Fruit fly (Drosophila melanogaster) whole organism, embryonic: ENCODE data around the gene DEF8.

Source experiments
- BEAF-32 ChIP-seq: fragments of 200-800 bp; sonication (Bioruptor generic); optimal IDR thresholded peaks from 3 replicates; lab custom pipeline; 2017; ENCODE audit warnings: missing biosample characterization, missing genetic modification characterization, mild to moderate bottlenecking, moderate library complexity, missing genetic modification reagents
- CG10543 ChIP-seq: fragments of 200-800 bp; sonication (Bioruptor generic); optimal IDR thresholded peaks from 3 replicates; lab custom pipeline; 2017; ENCODE audit warnings: missing biosample characterization, mild to moderate bottlenecking, missing genetic modification characterization, moderate library complexity
- CG11085 ChIP-seq: fragments of 200-800 bp; sonication (Bioruptor generic); IDR thresholded peaks from 2 replicates; pipeline ENCODE4 v1.3.6; 2022; ENCODE audit warnings: missing biosample characterization, missing genetic modification characterization
- CG11247 ChIP-seq: fragments of 200-800 bp; sonication (Bioruptor generic); IDR thresholded peaks from 2 replicates; pipeline ENCODE4 v1.3.6; 2022; ENCODE audit warnings: missing biosample characterization, missing genetic modification characterization
- CG11504 ChIP-seq: fragments of 200-800 bp; sonication (Bioruptor generic); optimal IDR thresholded peaks from 3 replicates; lab custom pipeline; 2019; ENCODE audit warnings: missing biosample characterization, mild to moderate bottlenecking, missing genetic modification characterization, moderate library complexity
- CG12299 ChIP-seq: fragments of 200-800 bp; sonication (Bioruptor generic); optimal IDR thresholded peaks from 2 replicates; lab custom pipeline; 2018; ENCODE audit warnings: missing biosample characterization, mild to moderate bottlenecking, missing genetic modification characterization
- CG13123 ChIP-seq: fragments of 200-800 bp; sonication (Bioruptor generic); optimal IDR thresholded peaks from 2 replicates; lab custom pipeline; 2016; ENCODE audit warnings: missing biosample characterization, missing genetic modification characterization
- CG14710 ChIP-seq: fragments of 200-800 bp; sonication (Bioruptor generic); optimal IDR thresholded peaks from 3 replicates; lab custom pipeline; 2019; ENCODE audit warnings: missing biosample characterization, mild to moderate bottlenecking, missing genetic modification characterization, moderate library complexity
- CG15011 ChIP-seq: fragments of 200-800 bp; sonication (Bioruptor generic); optimal IDR thresholded peaks from 3 replicates; lab custom pipeline; 2018; ENCODE audit warnings: missing biosample characterization, mild to moderate bottlenecking, missing genetic modification characterization
- CG15514 ChIP-seq: fragments of 200-800 bp; sonication (Bioruptor generic); optimal IDR thresholded peaks from 3 replicates; lab custom pipeline; 2017; ENCODE audit warnings: missing biosample characterization, missing genetic modification characterization, mild to moderate bottlenecking, moderate library complexity, missing genetic modification reagents
- CG16863 ChIP-seq: fragments of 200-800 bp; sonication (Bioruptor generic); optimal IDR thresholded peaks from 3 replicates; lab custom pipeline; 2016; ENCODE audit warnings: missing biosample characterization, missing genetic modification characterization
- CG17568 ChIP-seq: fragments of 200-800 bp; sonication (Bioruptor generic); optimal IDR thresholded peaks from 2 replicates; lab custom pipeline; 2018; ENCODE audit warnings: missing biosample characterization, mild to moderate bottlenecking, missing genetic modification characterization, moderate library complexity
- CG2129 ChIP-seq: fragments of 200-800 bp; sonication (Bioruptor generic); IDR thresholded peaks from 2 replicates; pipeline ENCODE4 v1.3.6; 2022; ENCODE audit warnings: missing biosample characterization, missing genetic modification characterization; ENCODE audit not compliant: partially characterized antibody
- CG2875 ChIP-seq: fragments of 200-800 bp; sonication (Bioruptor generic); optimal IDR thresholded peaks from 2 replicates; lab custom pipeline; 2017; ENCODE audit warnings: missing biosample characterization, mild to moderate bottlenecking, missing genetic modification characterization, missing genetic modification reagents
- CG31441 ChIP-seq: fragments of 200-800 bp; sonication (Bioruptor generic); IDR thresholded peaks from 2 replicates; pipeline ENCODE4 v1.3.6; 2022; ENCODE audit warnings: missing biosample characterization, missing genetic modification characterization
- CG32532 ChIP-seq: fragments of 200-800 bp; sonication (Bioruptor generic); IDR thresholded peaks from 2 replicates; pipeline ENCODE4 v1.3.6; 2022; ENCODE audit warnings: missing biosample characterization, missing genetic modification characterization
- CG4730 ChIP-seq: fragments of 200-800 bp; sonication (Bioruptor generic); IDR thresholded peaks from 2 replicates; pipeline ENCODE4 v1.3.6; 2022; ENCODE audit warnings: missing biosample characterization, missing genetic modification characterization
- CG6813 ChIP-seq: fragments of 200-800 bp; sonication (Bioruptor generic); optimal IDR thresholded peaks from 2 replicates; lab custom pipeline; 2017; ENCODE audit warnings: missing biosample characterization, missing genetic modification characterization, mild to moderate bottlenecking, moderate library complexity, missing genetic modification reagents
- CrebB ChIP-seq: fragments of 200-800 bp; sonication (Bioruptor generic); optimal IDR thresholded peaks from 3 replicates; lab custom pipeline; 2018; ENCODE audit warnings: missing biosample characterization, mild to moderate bottlenecking, missing genetic modification characterization
- Dip3 ChIP-seq: fragments of 200-800 bp; sonication (Bioruptor generic); optimal IDR thresholded peaks from 3 replicates; lab custom pipeline; 2016; ENCODE audit warnings: missing biosample characterization, missing genetic modification characterization
- Dp ChIP-seq: fragments of 200-800 bp; sonication (Bioruptor generic); optimal IDR thresholded peaks from 2 replicates; lab custom pipeline; 2018; ENCODE audit warnings: missing biosample characterization, mild to moderate bottlenecking, missing genetic modification characterization, moderate library complexity
- HLH4C ChIP-seq: fragments of 200-800 bp; sonication (Bioruptor generic); IDR thresholded peaks from 3 replicates; pipeline ENCODE4 v1.3.6; 2022; ENCODE audit warnings: missing biosample characterization, missing genetic modification characterization; ENCODE audit not compliant: partially characterized antibody
- HLHmδ ChIP-seq: fragments of 200-800 bp; sonication (Bioruptor generic); optimal IDR thresholded peaks from 2 replicates; lab custom pipeline; 2018; ENCODE audit warnings: missing biosample characterization, mild to moderate bottlenecking, missing genetic modification characterization, moderate library complexity
- Hr51 ChIP-seq, 2 experiments: fragments of 200-800 bp; sonication (Bioruptor generic); optimal IDR thresholded peaks; 2 replicates in 1 of 2; 3 replicates in 1 of 2; lab custom pipeline; 2016 to 2018; ENCODE audit warnings: missing biosample characterization in 2 of 2, missing genetic modification characterization in 2 of 2, mild to moderate bottlenecking in 1 of 2, moderate library complexity in 1 of 2
- Jarid2 ChIP-seq: fragments of 200-800 bp; sonication (Bioruptor generic); optimal IDR thresholded peaks from 3 replicates; lab custom pipeline; 2017; ENCODE audit warnings: mild to moderate bottlenecking, missing biosample characterization, missing genetic modification reagents, missing genetic modification characterization
- MESR4 ChIP-seq: fragments of 200-800 bp; sonication (Bioruptor generic); optimal IDR thresholded peaks from 2 replicates; lab custom pipeline; 2018; ENCODE audit warnings: missing biosample characterization, mild to moderate bottlenecking, missing genetic modification characterization, moderate library complexity
- Mad ChIP-seq: fragments of 200-800 bp; sonication (Bioruptor generic); optimal IDR thresholded peaks from 2 replicates; lab custom pipeline; 2016; ENCODE audit warnings: missing biosample characterization, missing genetic modification characterization
- Max ChIP-seq: fragments of 200-800 bp; sonication (Bioruptor generic); optimal IDR thresholded peaks from 2 replicates; lab custom pipeline; 2016; ENCODE audit warnings: missing biosample characterization, mild to moderate bottlenecking, missing genetic modification characterization
- PHDP ChIP-seq: fragments of 200-800 bp; sonication (Bioruptor generic); optimal IDR thresholded peaks from 3 replicates; lab custom pipeline; 2018; ENCODE audit warnings: missing biosample characterization, mild to moderate bottlenecking, missing genetic modification characterization, moderate library complexity
- Taf1 ChIP-seq: fragments of 200-800 bp; sonication (Bioruptor generic); IDR thresholded peaks from 2 replicates; pipeline ENCODE4 v1.3.6; 2022; ENCODE audit warnings: missing biosample characterization, missing genetic modification characterization
- Xrp1 ChIP-seq: fragments of 200-800 bp; sonication (Bioruptor generic); IDR thresholded peaks from 2 replicates; pipeline ENCODE4 v1.3.6; 2022; ENCODE audit warnings: missing biosample characterization, missing genetic modification characterization
- ash1 ChIP-seq: fragments of 200-800 bp; sonication (Bioruptor generic); optimal IDR thresholded peaks from 2 replicates; lab custom pipeline; 2018; ENCODE audit warnings: missing biosample characterization, mild to moderate bottlenecking, missing genetic modification characterization
- az2 ChIP-seq: fragments of 200-800 bp; sonication (Bioruptor generic); optimal IDR thresholded peaks from 3 replicates; lab custom pipeline; 2016; ENCODE audit warnings: missing biosample characterization, missing genetic modification characterization
- bigmax ChIP-seq: fragments of 200-800 bp; sonication (Bioruptor generic); optimal IDR thresholded peaks from 2 replicates; lab custom pipeline; 2018; ENCODE audit warnings: missing biosample characterization, mild to moderate bottlenecking, missing genetic modification characterization
- chn ChIP-seq: fragments of 200-800 bp; sonication (Bioruptor generic); optimal IDR thresholded peaks from 2 replicates; lab custom pipeline; 2016; ENCODE audit warnings: missing biosample characterization, missing genetic modification characterization
- da ChIP-seq: fragments of 200-800 bp; sonication (Bioruptor generic); optimal IDR thresholded peaks from 2 replicates; lab custom pipeline; 2016; ENCODE audit warnings: missing biosample characterization, missing genetic modification characterization
- gfzf ChIP-seq: fragments of 200-800 bp; sonication (Bioruptor generic); optimal IDR thresholded peaks from 2 replicates; lab custom pipeline; 2016; ENCODE audit warnings: missing biosample characterization, mild to moderate bottlenecking, missing genetic modification characterization, moderate library complexity
- gro ChIP-seq: fragments of 200-800 bp; sonication (Bioruptor generic); optimal IDR thresholded peaks from 2 replicates; lab custom pipeline; 2016; ENCODE audit warnings: missing biosample characterization, missing genetic modification characterization
- hbn ChIP-seq: fragments of 200-800 bp; sonication (Bioruptor generic); IDR thresholded peaks from 2 replicates; pipeline ENCODE4 v1.3.6; 2022; ENCODE audit warnings: missing biosample characterization, missing genetic modification characterization; ENCODE audit not compliant: partially characterized antibody
- her ChIP-seq: fragments of 200-800 bp; sonication (Bioruptor generic); optimal IDR thresholded peaks from 2 replicates; lab custom pipeline; 2016; ENCODE audit warnings: missing biosample characterization, missing genetic modification characterization
- lov ChIP-seq, 2 experiments: fragments of 200-800 bp in 1 of 2; fragments of >200 bp in 1 of 2; sonication (Bioruptor generic) in 1 of 2; IDR thresholded peaks in 1 of 2; optimal IDR thresholded peaks in 1 of 2; 2 replicates in 1 of 2; 3 replicates in 1 of 2; pipeline versions ENCODE4 v1.3.6 to Lab custom; 2017 to 2022; ENCODE audit warnings: missing biosample characterization in 1 of 2, missing genetic modification characterization in 1 of 2
- otp ChIP-seq: fragments of 200-800 bp; sonication (Bioruptor generic); IDR thresholded peaks from 3 replicates; pipeline ENCODE4, ENCODE4 v1.3.6; 2022; ENCODE audit warnings: missing biosample characterization, missing genetic modification characterization
- pros ChIP-seq: fragments of 200-800 bp; sonication (Bioruptor generic); optimal IDR thresholded peaks from 3 replicates; lab custom pipeline; 2019; ENCODE audit warnings: missing biosample characterization, mild to moderate bottlenecking, missing genetic modification characterization, moderate library complexity
- psq ChIP-seq: fragments of 200-800 bp; sonication (Bioruptor generic); optimal IDR thresholded peaks from 2 replicates; lab custom pipeline; 2017; ENCODE audit warnings: missing biosample characterization, missing genetic modification characterization
- repo ChIP-seq: fragments of 200-800 bp; sonication (Bioruptor generic); optimal IDR thresholded peaks from 2 replicates; lab custom pipeline; 2016; ENCODE audit warnings: missing biosample characterization, missing genetic modification characterization
- sd ChIP-seq: fragments of 200-800 bp; sonication (Bioruptor generic); optimal IDR thresholded peaks from 3 replicates; lab custom pipeline; 2018; ENCODE audit warnings: missing biosample characterization, mild to moderate bottlenecking, missing genetic modification characterization, moderate library complexity
- sna ChIP-seq: fragments of 200-800 bp; sonication (Bioruptor generic); IDR thresholded peaks from 2 replicates; pipeline ENCODE4 v1.3.6; 2022; ENCODE audit warnings: missing biosample characterization, missing genetic modification characterization; ENCODE audit not compliant: partially characterized antibody
- sr ChIP-seq: fragments of 200-800 bp; sonication (Bioruptor generic); IDR thresholded peaks from 3 replicates; pipeline ENCODE4 v1.3.6; 2022; ENCODE audit warnings: missing biosample characterization, missing genetic modification characterization
- tgo ChIP-seq: fragments of 200-800 bp; sonication (Bioruptor generic); IDR thresholded peaks from 3 replicates; pipeline ENCODE4 v1.3.6; 2022; ENCODE audit warnings: missing biosample characterization, missing genetic modification characterization

Gene DEF8

DNA sequence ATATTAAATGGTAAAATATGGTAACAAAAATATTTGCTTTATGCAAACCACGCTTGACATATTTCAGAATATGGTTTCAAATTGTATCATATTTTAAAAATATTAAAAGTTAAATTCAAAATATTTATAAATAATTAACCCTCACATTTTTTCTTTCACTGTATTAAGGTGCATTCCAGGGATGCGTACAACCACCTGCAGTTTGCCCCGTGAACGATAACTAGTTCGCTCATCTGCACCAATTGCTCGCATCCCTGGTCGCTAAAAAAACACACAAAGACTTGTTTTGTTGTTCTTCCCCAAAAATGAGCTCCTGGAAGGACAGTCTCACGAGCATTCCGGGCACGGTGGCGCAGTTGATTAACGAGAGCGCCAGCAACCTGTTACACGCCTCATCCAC, at the start of gene DEF8 (continued):
- TF ChIP-seq her (GFP tag; lab: Kevin White, UChicago): peak; percentile 29
- TF ChIP-seq CG2129: no peak
- TF ChIP-seq CG11504 (tag; lab: Kevin White, UChicago): peak; percentile 92
- TF ChIP-seq CG10543 (GFP tag; lab: Kevin White, UChicago): peak; percentile 40
- TF ChIP-seq Xrp1 (GFP tag; lab: Robert Waterston, UW): peak; percentile 94
- TF ChIP-seq CG16863 (GFP tag; lab: Kevin White, UChicago): peak; percentile 45
- peak; percentile 64 for TF ChIP-seq Mad (GFP tag; lab: Kevin White, UChicago)
- TF ChIP-seq sna: no peak
- no peak for TF ChIP-seq gfzf (GFP tag; lab: Kevin White, UChicago)
- TF ChIP-seq Dip3 (GFP tag; lab: Kevin White, UChicago): peak; percentile 34
- TF ChIP-seq CG14710 (tag; lab: Kevin White, UChicago): peak; percentile 92
- no peak for TF ChIP-seq CG17568 (GFP tag; lab: Kevin White, UChicago)
- peak; percentile 62 for TF ChIP-seq CG11247 (GFP tag; lab: Robert Waterston, UW)
- TF ChIP-seq HLHmδ (GFP tag; lab: Kevin White, UChicago): no peak
- TF ChIP-seq gro (GFP tag; lab: Kevin White, UChicago): peak; percentile 36
- peak; percentile 66; the same call in 1 of the 2 replicates for TF ChIP-seq Taf1 (GFP tag; lab: Robert Waterston, UW)
- peak; percentile 78 for TF ChIP-seq CG12299
- peak; percentile 85 for TF ChIP-seq CG32532
- TF ChIP-seq tgo (GFP tag; lab: Robert Waterston, UW): peak; percentile 74
- peak; percentile 65; the same call in 1 of the 3 replicates for TF ChIP-seq otp (GFP tag; lab: Robert Waterston, UW)
- TF ChIP-seq BEAF-32 (GFP tag; lab: Kevin White, UChicago): peak; percentile 39
- TF ChIP-seq lov (optimal IDR thresholded peaks at IDR 0.05; lab: Kevin White, UChicago): no peak
- peak; percentile 64; the same call in 2 of the 3 replicates for TF ChIP-seq lov (GFP tag; IDR thresholded peaks at IDR 0.05; lab: Robert Waterston, UW)
- no peak for TF ChIP-seq repo (GFP tag; lab: Kevin White, UChicago)
- peak; percentile 79 for TF ChIP-seq az2 (GFP tag; lab: Kevin White, UChicago)
- TF ChIP-seq MESR4 (GFP tag; lab: Kevin White, UChicago): peak; percentile 99
- TF ChIP-seq CG31441 (GFP tag; lab: Robert Waterston, UW): peak; percentile 90
- peak; percentile 93 for TF ChIP-seq sd (tag; lab: Kevin White, UChicago)
- peak; percentile 67 for TF ChIP-seq CG11085 (GFP tag; lab: Robert Waterston, UW)
- TF ChIP-seq Max (GFP tag; lab: Kevin White, UChicago): peak; percentile 76
- TF ChIP-seq CG6813 (GFP tag; lab: Kevin White, UChicago): peak; percentile 73
- TF ChIP-seq ash1 (GFP tag; lab: Kevin White, UChicago): peak; percentile 11
- peak; percentile 53 for TF ChIP-seq chn (GFP tag; lab: Kevin White, UChicago)
- TF ChIP-seq hbn (GFP tag; lab: Robert Waterston, UW): no peak
- TF ChIP-seq pros: no peak
- peak; percentile 93 for TF ChIP-seq PHDP
- TF ChIP-seq bigmax: no peak
- peak; percentile 100 for TF ChIP-seq CG15514 (GFP tag; lab: Kevin White, UChicago)
- peak; percentile 38 for TF ChIP-seq CG13123 (GFP tag; lab: Kevin White, UChicago)
- peak; percentile 52 for TF ChIP-seq psq
- peak; percentile 82 for TF ChIP-seq CG4730 (GFP tag; lab: Robert Waterston, UW)
- peak; percentile 56 for TF ChIP-seq CG2875 (GFP tag; lab: Kevin White, UChicago)
- peak; percentile 45 to 95 for TF ChIP-seq Hr51 (GFP tag; optimal IDR thresholded peaks at IDR 0.05; lab: Kevin White, UChicago)
- TF ChIP-seq Dp (GFP tag; lab: Kevin White, UChicago): peak; percentile 18
- TF ChIP-seq da (GFP tag; lab: Kevin White, UChicago): no peak
- TF ChIP-seq CG15011 (GFP tag; lab: Kevin White, UChicago): no peak
- peak; percentile 47 for TF ChIP-seq Jarid2
- no peak for TF ChIP-seq HLH4C (GFP tag; lab: Robert Waterston, UW)
- no peak for TF ChIP-seq sr
- TF ChIP-seq CrebB (tag; lab: Kevin White, UChicago): peak; percentile 75
